Worm (Caenorhabditis elegans): ENCODE data around the gene decr-1.1.
A peak's percentile ranks its signal among the peaks of the same experiment; 100 is the strongest.

The decr-1.1 gene

ce11 chrV:13789362-13789761 lies 7.2 kb downstream of the decr-1.1 start:
- TF ChIP-seq zip-8 (tag; optimal IDR thresholded peaks at IDR 0.05) = no peak
- TF ChIP-seq flh-1 (GFP tag; optimal IDR thresholded peaks at IDR 0.05) = no peak
- no peak for TF ChIP-seq lin-32 (GFP tag; optimal IDR thresholded peaks at IDR 0.05)
- TF ChIP-seq tbx-8 (GFP tag; optimal IDR thresholded peaks at IDR 0.05) = no peak
- no peak for TF ChIP-seq nhr-12 (tag; optimal IDR thresholded peaks at IDR 0.05)
- TF ChIP-seq lin-13 (tag; optimal IDR thresholded peaks at IDR 0.05) = peak; percentile 78
- TF ChIP-seq bed-3 (GFP tag; optimal IDR thresholded peaks at IDR 0.05) = no peak
- no peak for TF ChIP-seq snpc-4 (tag; optimal IDR thresholded peaks at IDR 0.05)
- TF ChIP-seq ceh-83 (GFP tag; optimal IDR thresholded peaks at IDR 0.05) = no peak
- peak; percentile 91 for TF ChIP-seq unc-120 (tag; optimal IDR thresholded peaks at IDR 0.05; ENCODE audit: poor library complexity, severe bottlenecking)
- peak; percentile 97 for TF ChIP-seq pha-4 (tag; optimal IDR thresholded peaks at IDR 0.05)
- peak; percentile 38 for TF ChIP-seq sptf-1 (tag; optimal IDR thresholded peaks at IDR 0.05)
- TF ChIP-seq drap-1 (GFP tag; optimal IDR thresholded peaks at IDR 0.05) = peak; percentile 43
- no peak for TF ChIP-seq sem-2 (GFP tag; optimal IDR thresholded peaks at IDR 0.05)
- TF ChIP-seq nhr-76 (tag; optimal IDR thresholded peaks at IDR 0.05) = no peak
- peak; percentile 82 for TF ChIP-seq nhr-237 (tag; optimal IDR thresholded peaks at IDR 0.05)
- no peak for TF ChIP-seq elt-3 (tag; optimal IDR thresholded peaks at IDR 0.05)
- peak; percentile 93 for TF ChIP-seq nhr-2 (tag; optimal IDR thresholded peaks at IDR 0.05)
- no peak for TF ChIP-seq blmp-1 (tag; optimal IDR thresholded peaks at IDR 0.05)
- no peak for TF ChIP-seq ham-2 (GFP tag; optimal IDR thresholded peaks at IDR 0.05)
- TF ChIP-seq lsy-2 (tag; optimal IDR thresholded peaks at IDR 0.05) = peak; percentile 75
- peak; percentile 81 for TF ChIP-seq mep-1 (tag; optimal IDR thresholded peaks at IDR 0.05)
- TF ChIP-seq unc-39 (tag; optimal IDR thresholded peaks at IDR 0.05) = no peak
- no peak for TF ChIP-seq ztf-11 (tag; optimal IDR thresholded peaks at IDR 0.05)
- TF ChIP-seq unc-62 (GFP tag; optimal IDR thresholded peaks at IDR 0.05) = peak; percentile 94
- no peak for TF ChIP-seq mab-5 (tag; optimal IDR thresholded peaks at IDR 0.05)
- peak; percentile 24 for TF ChIP-seq ceh-43 (GFP tag; optimal IDR thresholded peaks at IDR 0.05)
- no peak for TF ChIP-seq M03D4.4 (tag; optimal IDR thresholded peaks at IDR 0.05)
- peak; percentile 36 for TF ChIP-seq ceh-39 (tag; optimal IDR thresholded peaks at IDR 0.05)
- TF ChIP-seq cnd-1 (tag; optimal IDR thresholded peaks at IDR 0.05) = peak; percentile 9
- no peak for TF ChIP-seq nhr-28 (tag; optimal IDR thresholded peaks at IDR 0.05)
- TF ChIP-seq elt-1 (tag; optimal IDR thresholded peaks at IDR 0.05; ENCODE audit: borderline replicate concordance, insufficient read depth) = no peak
- TF ChIP-seq hlh-1 (tag; optimal IDR thresholded peaks at IDR 0.05) = peak; percentile 47
- peak; percentile 59 for TF ChIP-seq ces-1 (GFP tag; optimal IDR thresholded peaks at IDR 0.05)
- peak; percentile 85 for TF ChIP-seq mls-2 (tag; optimal IDR thresholded peaks at IDR 0.05)

ce11 chrV:13790117-13790516 lies 7.9 kb downstream of the decr-1.1 start:
- TF ChIP-seq nhr-28 (tag; optimal IDR thresholded peaks at IDR 0.05) (no peak), ztf-11 (tag; optimal IDR thresholded peaks at IDR 0.05) (no peak), mep-1 (tag; optimal IDR thresholded peaks at IDR 0.05) (no peak), cnd-1 (tag; optimal IDR thresholded peaks at IDR 0.05) (no peak), sptf-1 (tag; optimal IDR thresholded peaks at IDR 0.05) (no peak), bed-3 (GFP tag; optimal IDR thresholded peaks at IDR 0.05) (no peak), sem-2 (GFP tag; optimal IDR thresholded peaks at IDR 0.05) (no peak), mab-5 (tag; optimal IDR thresholded peaks at IDR 0.05) (no peak), nhr-12 (tag; optimal IDR thresholded peaks at IDR 0.05) (no peak), flh-1 (GFP tag; optimal IDR thresholded peaks at IDR 0.05) (no peak), hlh-1 (tag; optimal IDR thresholded peaks at IDR 0.05) (no peak), lin-13 (tag; optimal IDR thresholded peaks at IDR 0.05) (no peak), pha-4 (tag; optimal IDR thresholded peaks at IDR 0.05) (no peak), lin-32 (GFP tag; optimal IDR thresholded peaks at IDR 0.05) (no peak), tbx-8 (GFP tag; optimal IDR thresholded peaks at IDR 0.05) (no peak)

- TF ChIP-seq mep-1 (tag; optimal IDR thresholded peaks at IDR 0.05) = no peak
- no peak for TF ChIP-seq elt-1 (tag; optimal IDR thresholded peaks at IDR 0.05; ENCODE audit: borderline replicate concordance, insufficient read depth)
- TF ChIP-seq bed-3 (GFP tag; optimal IDR thresholded peaks at IDR 0.05) = no peak
- TF ChIP-seq blmp-1 (tag; optimal IDR thresholded peaks at IDR 0.05) = no peak
These were observed 8.4 kb downstream of the decr-1.1 start for ce11 chrV:13790557-13790956.

- TF ChIP-seq ces-1 (GFP tag; optimal IDR thresholded peaks at IDR 0.05) = no peak
- no peak for TF ChIP-seq pha-4 (tag; optimal IDR thresholded peaks at IDR 0.05)
- no peak for TF ChIP-seq elt-1 (tag; optimal IDR thresholded peaks at IDR 0.05; ENCODE audit: borderline replicate concordance, insufficient read depth)
- TF ChIP-seq ceh-83 (GFP tag; optimal IDR thresholded peaks at IDR 0.05) = no peak
- no peak for TF ChIP-seq mep-1 (tag; optimal IDR thresholded peaks at IDR 0.05)
- no peak for TF ChIP-seq flh-1 (GFP tag; optimal IDR thresholded peaks at IDR 0.05)
- TF ChIP-seq unc-62 (GFP tag; optimal IDR thresholded peaks at IDR 0.05) = no peak
- no peak for TF ChIP-seq drap-1 (GFP tag; optimal IDR thresholded peaks at IDR 0.05)
- no peak for TF ChIP-seq cnd-1 (tag; optimal IDR thresholded peaks at IDR 0.05)
- TF ChIP-seq mls-2 (tag; optimal IDR thresholded peaks at IDR 0.05) = no peak
- no peak for TF ChIP-seq nhr-2 (tag; optimal IDR thresholded peaks at IDR 0.05)
- no peak for TF ChIP-seq ceh-43 (GFP tag; optimal IDR thresholded peaks at IDR 0.05)
- no peak for TF ChIP-seq blmp-1 (tag; optimal IDR thresholded peaks at IDR 0.05)
- no peak for TF ChIP-seq lsy-2 (tag; optimal IDR thresholded peaks at IDR 0.05)
- TF ChIP-seq lin-13 (tag; optimal IDR thresholded peaks at IDR 0.05) = no peak
- no peak for TF ChIP-seq elt-3 (tag; optimal IDR thresholded peaks at IDR 0.05)
- TF ChIP-seq ztf-11 (tag; optimal IDR thresholded peaks at IDR 0.05) = no peak
- no peak for TF ChIP-seq bed-3 (GFP tag; optimal IDR thresholded peaks at IDR 0.05)
- TF ChIP-seq hlh-1 (tag; optimal IDR thresholded peaks at IDR 0.05) = no peak
These were observed 11.8 kb downstream of the decr-1.1 start for ce11 chrV:13794046-13794445.
